Fruit fly (Drosophila melanogaster) whole organism, prepupa: Measurements from ENCODE around the gene CG10660.

Experiments
- Blimp-1 ChIP-seq: fragments of 200-800 bp; sonication (Bioruptor generic); optimal IDR thresholded peaks from 3 replicates; lab custom pipeline; 2017; ENCODE audit warnings: missing biosample characterization, missing genetic modification characterization, mild to moderate bottlenecking, moderate library complexity, missing genetic modification reagents
- CG10631 ChIP-seq: fragments of 200-800 bp; sonication (Bioruptor generic); optimal IDR thresholded peaks from 2 replicates; lab custom pipeline; 2016; ENCODE audit warnings: missing biosample characterization, missing genetic modification characterization
- CG10669 ChIP-seq: fragments of 200-800 bp; sonication (Bioruptor generic); optimal IDR thresholded peaks from 3 replicates; lab custom pipeline; 2018; ENCODE audit warnings: missing biosample characterization, mild to moderate bottlenecking, missing genetic modification characterization, moderate library complexity
- CG11294 ChIP-seq: fragments of 200-800 bp; sonication (Bioruptor generic); IDR thresholded peaks from 2 replicates; pipeline ENCODE4 v1.3.6; 2022; ENCODE audit warnings: missing biosample characterization, missing genetic modification characterization
- CG11902 ChIP-seq: fragments of 200-800 bp; sonication (Bioruptor generic); optimal IDR thresholded peaks from 3 replicates; lab custom pipeline; 2016; ENCODE audit warnings: missing biosample characterization, missing genetic modification characterization
- CG15336 ChIP-seq: fragments of 200-800 bp; sonication (Bioruptor generic); IDR thresholded peaks from 2 replicates; pipeline ENCODE4 v1.3.6; 2022; ENCODE audit warnings: missing biosample characterization, missing genetic modification characterization
- CG1621 ChIP-seq: fragments of 200-800 bp; sonication (Bioruptor generic); optimal IDR thresholded peaks from 3 replicates; lab custom pipeline; 2018; ENCODE audit warnings: missing biosample characterization, mild to moderate bottlenecking, missing genetic modification characterization
- CG16779 ChIP-seq: fragments of 200-800 bp; sonication (Bioruptor generic); optimal IDR thresholded peaks from 3 replicates; lab custom pipeline; 2017; ENCODE audit warnings: missing biosample characterization, mild to moderate bottlenecking, missing genetic modification characterization
- CG3032 ChIP-seq: fragments of 200-800 bp; optimal IDR thresholded peaks from 2 replicates; lab custom pipeline; 2019; ENCODE audit warnings: missing biosample characterization, mild to moderate bottlenecking, missing genetic modification characterization, moderate library complexity
- CG31627 ChIP-seq: fragments of 200-800 bp; sonication (Bioruptor generic); optimal IDR thresholded peaks from 3 replicates; lab custom pipeline; 2016; ENCODE audit warnings: missing biosample characterization, missing genetic modification characterization
- CG34406 ChIP-seq: fragments of 200-800 bp; sonication (Bioruptor generic); optimal IDR thresholded peaks from 3 replicates; lab custom pipeline; 2016; ENCODE audit warnings: missing biosample characterization, missing genetic modification characterization
- CG4318 ChIP-seq: fragments of 200-800 bp; sonication (Bioruptor generic); optimal IDR thresholded peaks from 3 replicates; lab custom pipeline; 2017; ENCODE audit warnings: missing biosample characterization, mild to moderate bottlenecking, missing genetic modification characterization
- CG6276 ChIP-seq: fragments of 200-800 bp; sonication (Bioruptor generic); optimal IDR thresholded peaks from 2 replicates; lab custom pipeline; 2017; ENCODE audit warnings: missing biosample characterization, mild to moderate bottlenecking, missing genetic modification characterization
- CG6792 ChIP-seq: fragments of 200-800 bp; sonication (Bioruptor generic); optimal IDR thresholded peaks from 3 replicates; lab custom pipeline; 2016; ENCODE audit warnings: missing biosample characterization, missing genetic modification characterization
- CG6808 ChIP-seq: fragments of 200-800 bp; sonication (Bioruptor generic); optimal IDR thresholded peaks from 3 replicates; lab custom pipeline; 2017; ENCODE audit warnings: missing biosample characterization, missing genetic modification characterization, mild to moderate bottlenecking, moderate library complexity, missing genetic modification reagents
- CG6854 ChIP-seq: fragments of 200-800 bp; sonication (Bioruptor generic); optimal IDR thresholded peaks from 2 replicates; lab custom pipeline; 2017; ENCODE audit warnings: missing biosample characterization, mild to moderate bottlenecking, missing genetic modification characterization
- CG7368 ChIP-seq: fragments of 200-800 bp; sonication (Bioruptor generic); optimal IDR thresholded peaks from 3 replicates; lab custom pipeline; 2016; ENCODE audit warnings: missing biosample characterization, missing genetic modification characterization
- CG8119 ChIP-seq: fragments of 200-800 bp; sonication (Bioruptor generic); IDR thresholded peaks from 3 replicates; pipeline ENCODE4 v1.3.6; 2022; ENCODE audit warnings: missing biosample characterization, missing genetic modification characterization
- CG8319 ChIP-seq: fragments of 200-800 bp; sonication (Bioruptor generic); optimal IDR thresholded peaks from 3 replicates; lab custom pipeline; 2016; ENCODE audit warnings: missing biosample characterization, missing genetic modification characterization
- CG8632 ChIP-seq: fragments of 200-800 bp; sonication (Bioruptor generic); optimal IDR thresholded peaks from 3 replicates; lab custom pipeline; 2016; ENCODE audit warnings: missing biosample characterization, missing genetic modification characterization
- CG9139 ChIP-seq: fragments of 200-800 bp; sonication (Bioruptor generic); optimal IDR thresholded peaks from 3 replicates; lab custom pipeline; 2017; ENCODE audit warnings: missing biosample characterization, mild to moderate bottlenecking, missing genetic modification characterization
- Eip75B ChIP-seq: fragments of 200-800 bp; sonication (Bioruptor generic); optimal IDR thresholded peaks from 3 replicates; lab custom pipeline; 2016; ENCODE audit warnings: missing biosample characterization, missing genetic modification characterization
- Eip78C ChIP-seq: fragments of 200-800 bp; sonication (Bioruptor generic); peaks from one replicate; lab custom pipeline; 2016; ENCODE audit warnings: missing biosample characterization, missing genetic modification characterization
- Ets21C ChIP-seq: fragments of 200-800 bp; sonication (Bioruptor generic); optimal IDR thresholded peaks from 3 replicates; lab custom pipeline; 2016; ENCODE audit warnings: missing biosample characterization, missing genetic modification characterization
- Ets96B ChIP-seq: fragments of 200-800 bp; optimal IDR thresholded peaks from 2 replicates; lab custom pipeline; 2019; ENCODE audit warnings: missing biosample characterization, mild to moderate bottlenecking, missing genetic modification characterization, moderate library complexity
- Gug ChIP-seq: fragments of 200-800 bp; sonication (Bioruptor generic); IDR thresholded peaks from 2 replicates; pipeline ENCODE4 v1.3.6; 2022; ENCODE audit warnings: missing biosample characterization, missing genetic modification characterization
- Hr39 ChIP-seq: fragments of 200-800 bp; sonication (Bioruptor generic); optimal IDR thresholded peaks from 2 replicates; lab custom pipeline; 2016; ENCODE audit warnings: missing biosample characterization, missing genetic modification characterization
- Met ChIP-seq: fragments of 200-800 bp; sonication (Bioruptor generic); optimal IDR thresholded peaks from 3 replicates; lab custom pipeline; 2016; ENCODE audit warnings: missing biosample characterization, missing genetic modification characterization
- OdsH ChIP-seq: fragments of 200-800 bp; sonication (Bioruptor generic); optimal IDR thresholded peaks from 3 replicates; lab custom pipeline; 2016; ENCODE audit warnings: missing biosample characterization, missing genetic modification characterization
- Sox102F ChIP-seq: fragments of 200-800 bp; sonication (Bioruptor generic); optimal IDR thresholded peaks from 2 replicates; lab custom pipeline; 2016; ENCODE audit warnings: missing biosample characterization, mild to moderate bottlenecking, missing genetic modification characterization
- Sox14 ChIP-seq: fragments of 200-800 bp; sonication (Bioruptor generic); optimal IDR thresholded peaks from 3 replicates; lab custom pipeline; 2016; ENCODE audit warnings: missing biosample characterization, missing genetic modification characterization
- achi ChIP-seq: fragments of 200-800 bp; sonication (Bioruptor generic); optimal IDR thresholded peaks from 3 replicates; lab custom pipeline; 2016; ENCODE audit warnings: missing biosample characterization, missing genetic modification characterization
- acj6 ChIP-seq: fragments of 200-800 bp; sonication (Bioruptor generic); optimal IDR thresholded peaks from 3 replicates; lab custom pipeline; 2016; ENCODE audit warnings: missing biosample characterization, missing genetic modification characterization
- dsx ChIP-seq: fragments of 200-800 bp; optimal IDR thresholded peaks from 3 replicates; lab custom pipeline; 2019; ENCODE audit warnings: missing biosample characterization, mild to moderate bottlenecking, missing genetic modification characterization, moderate library complexity; ENCODE audit not compliant: poor library complexity, severe bottlenecking
- eg ChIP-seq: fragments of 200-800 bp; sonication (Bioruptor generic); IDR thresholded peaks from 3 replicates; pipeline ENCODE4 v1.3.6; 2022; ENCODE audit warnings: missing biosample characterization, missing genetic modification characterization
- esn ChIP-seq: fragments of 200-800 bp; sonication (Bioruptor generic); optimal IDR thresholded peaks from 2 replicates; lab custom pipeline; 2016; ENCODE audit warnings: missing biosample characterization, mild to moderate bottlenecking, missing genetic modification characterization, moderate library complexity
- fd85E ChIP-seq: fragments of 200-800 bp; sonication (Bioruptor generic); optimal IDR thresholded peaks from 3 replicates; lab custom pipeline; 2016; ENCODE audit warnings: missing biosample characterization, missing genetic modification characterization
- fkh ChIP-seq: fragments of 200-800 bp; sonication (Bioruptor generic); optimal IDR thresholded peaks from 3 replicates; lab custom pipeline; 2017; ENCODE audit warnings: missing biosample characterization, mild to moderate bottlenecking, missing genetic modification characterization, moderate library complexity
- lz ChIP-seq: fragments of 200-800 bp; sonication (Bioruptor generic); optimal IDR thresholded peaks from 3 replicates; lab custom pipeline; 2016; ENCODE audit warnings: missing biosample characterization, missing genetic modification characterization
- net ChIP-seq: fragments of 200-800 bp; sonication (Bioruptor generic); optimal IDR thresholded peaks from 3 replicates; lab custom pipeline; 2016; ENCODE audit warnings: missing biosample characterization, missing genetic modification characterization
- salr ChIP-seq, 2 experiments: fragments of 200-800 bp; sonication (Bioruptor generic); optimal IDR thresholded peaks; 3 replicates each; lab custom pipeline; 2016 to 2018; ENCODE audit warnings: missing biosample characterization in 2 of 2, missing genetic modification characterization in 2 of 2, mild to moderate bottlenecking in 1 of 2
- svp ChIP-seq: fragments of 200-800 bp; sonication (Bioruptor generic); peaks from one replicate; lab custom pipeline; 2016; ENCODE audit warnings: missing biosample characterization, missing genetic modification characterization
- vri ChIP-seq: fragments of 200-800 bp; sonication (Bioruptor generic); optimal IDR thresholded peaks from 3 replicates; lab custom pipeline; 2016; ENCODE audit warnings: missing biosample characterization, mild to moderate bottlenecking, missing genetic modification characterization

The CG10660 gene

DNA sequence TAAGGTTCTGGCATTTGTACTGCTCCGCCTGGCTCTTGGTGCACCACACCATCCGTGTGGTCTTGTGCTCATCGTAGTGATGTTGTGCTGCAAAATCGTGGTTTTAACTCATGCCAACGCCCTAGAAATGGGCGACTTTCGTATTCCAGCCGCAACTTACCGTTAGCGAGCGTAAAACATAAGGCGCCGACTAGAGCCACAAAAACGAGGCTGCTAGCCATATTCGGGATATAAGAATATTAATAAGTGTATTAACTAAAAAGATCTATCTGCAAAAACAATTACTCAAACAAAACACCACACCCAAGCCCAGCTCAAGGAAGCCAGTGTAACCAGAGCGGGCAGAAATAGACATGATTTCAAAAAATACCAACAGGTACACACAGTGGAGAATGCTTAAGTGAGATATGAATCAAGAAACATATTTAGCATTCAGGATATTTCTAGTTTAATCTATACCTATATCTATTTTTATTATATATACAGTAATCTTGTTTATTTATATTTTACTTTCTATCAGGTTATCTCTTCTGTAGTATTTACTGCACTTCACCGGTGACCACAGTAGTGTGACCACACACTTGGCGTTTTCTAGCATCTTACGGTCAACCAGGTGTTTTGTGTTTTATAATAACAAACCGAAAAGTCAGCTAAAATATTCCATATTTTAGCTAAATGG is 43.1 kb upstream of the CG10660 start, which contains the start of the genes Tsf2 and CG34242 (continued):
- TF ChIP-seq eg (GFP tag; lab: Robert Waterston, UW) (peak; percentile 95), CG10631 (GFP tag; lab: Kevin White, UChicago) (peak; percentile 79), salr (GFP tag; optimal IDR thresholded peaks at IDR 0.05; lab: Kevin White, UChicago) (no peak), Eip78C (GFP tag; lab: Kevin White, UChicago) (peak; percentile 89), Sox14 (no peak), CG7368 (GFP tag; lab: Kevin White, UChicago) (peak; percentile 37), CG8319 (GFP tag; lab: Kevin White, UChicago) (peak; percentile 81), Hr39 (GFP tag; lab: Kevin White, UChicago) (no peak), Ets96B (tag; lab: Kevin White, UChicago) (peak; percentile 81), svp (no peak), CG1621 (peak; percentile 42), CG31627 (GFP tag; lab: Kevin White, UChicago) (no peak), Ets21C (no peak), CG3032 (tag; lab: Kevin White, UChicago) (peak; percentile 87), CG6276 (GFP tag; lab: Kevin White, UChicago) (no peak), CG6808 (GFP tag; lab: Kevin White, UChicago) (no peak), CG8632 (GFP tag; lab: Kevin White, UChicago) (no peak), net (no peak), CG6792 (GFP tag; lab: Kevin White, UChicago) (peak; percentile 58), CG34406 (no peak), CG10669 (no peak), Eip75B (no peak), fd85E (GFP tag; lab: Kevin White, UChicago) (no peak)

DNA sequence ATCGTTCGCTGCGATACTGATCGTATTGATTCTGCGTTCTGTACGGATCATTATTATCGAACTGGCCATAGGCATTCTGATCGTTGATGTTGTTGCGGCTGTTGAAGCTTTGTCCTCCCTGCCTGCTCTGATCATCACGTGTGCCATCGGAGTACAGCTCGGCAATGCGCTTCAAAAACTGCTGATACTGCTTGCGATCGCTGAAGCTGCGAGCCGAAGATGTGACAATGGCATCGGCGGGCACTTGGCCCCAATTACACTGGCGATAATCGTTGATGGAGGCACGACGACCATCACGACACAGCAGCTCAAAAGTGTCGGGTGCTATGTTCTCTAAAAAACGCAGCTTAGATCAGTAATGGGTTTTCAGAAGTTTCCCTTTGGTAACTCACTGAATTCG is 41.7 kb upstream of the CG10660 start:
- TF ChIP-seq Eip78C (GFP tag; lab: Kevin White, UChicago): no peak
- peak; percentile 92 for TF ChIP-seq svp
- no peak for TF ChIP-seq achi (GFP tag; lab: Kevin White, UChicago)

DNA sequence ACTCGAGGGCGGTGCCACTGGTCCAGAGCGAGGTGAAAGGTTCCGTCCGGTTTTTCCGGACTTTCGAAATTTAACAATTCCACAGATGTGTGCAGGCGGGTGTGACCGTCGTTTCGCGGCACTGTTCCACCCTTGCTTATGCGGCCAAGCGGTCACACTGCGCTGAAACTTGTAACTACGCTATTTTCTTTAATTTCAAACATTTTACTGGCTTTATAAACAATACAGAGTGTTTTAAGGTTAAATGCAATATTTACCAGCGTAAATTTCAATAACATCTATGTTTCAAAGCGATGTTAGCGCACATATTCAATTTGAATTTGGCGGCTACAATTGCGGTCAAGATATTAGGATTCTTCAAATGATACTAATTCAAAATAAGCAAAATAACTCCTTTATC is 39.6 kb upstream of the CG10660 start, which contains the start of gene nst:
TSS of gene nst (minus strand) at position 128 of the 400 bp plus-strand sequence.
- TF ChIP-seq acj6 (GFP tag; lab: Kevin White, UChicago) (peak; percentile 2), Eip78C (GFP tag; lab: Kevin White, UChicago) (peak; percentile 48), CG16779 (no peak), svp (peak; percentile 87), CG1621 (peak; percentile 90), CG3032 (tag; lab: Kevin White, UChicago) (no peak), Met (GFP tag; lab: Kevin White, UChicago) (peak; percentile 18), lz (GFP tag; lab: Kevin White, UChicago) (peak; percentile 7), OdsH (GFP tag; lab: Kevin White, UChicago) (peak; percentile 3), esn (GFP tag; lab: Kevin White, UChicago) (peak; percentile 24), CG10669 (no peak), CG6792 (GFP tag; lab: Kevin White, UChicago) (no peak)

DNA sequence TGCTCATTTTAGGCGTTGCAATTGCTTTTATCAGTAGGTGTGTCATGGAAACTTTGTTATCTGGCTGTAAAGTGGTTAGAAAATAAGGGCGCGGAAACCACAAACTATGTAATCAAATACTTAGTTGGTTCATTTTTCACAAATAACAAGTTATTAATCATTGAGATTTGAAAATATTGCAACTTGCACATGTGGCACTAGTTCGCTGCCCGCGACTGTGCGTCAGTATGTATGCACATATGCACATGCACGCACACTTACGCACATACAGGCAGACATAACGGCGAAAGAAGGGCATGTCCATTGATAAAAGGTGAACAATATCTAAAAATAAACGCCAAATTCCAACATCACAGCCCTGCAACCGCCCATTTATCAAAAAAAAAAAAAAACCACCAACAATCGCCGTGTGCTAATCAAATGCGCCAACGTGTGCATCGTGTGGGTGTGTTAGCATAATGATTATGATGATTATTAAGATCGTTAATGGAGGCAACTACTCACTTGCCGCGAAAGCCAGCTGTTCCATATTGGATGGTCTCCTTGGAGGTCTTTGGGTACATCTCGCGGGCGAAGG is 39.0 kb upstream of the CG10660 start:
- TF ChIP-seq achi (GFP tag; lab: Kevin White, UChicago): peak; percentile 55
- TF ChIP-seq CG9139 (GFP tag; lab: Kevin White, UChicago): no peak
- peak; percentile 44 for TF ChIP-seq CG10631 (GFP tag; lab: Kevin White, UChicago)
- TF ChIP-seq CG1621: no peak
- peak; percentile 71 for TF ChIP-seq net
- peak; percentile 21 for TF ChIP-seq CG8319 (GFP tag; lab: Kevin White, UChicago)
- peak; percentile 74 for TF ChIP-seq Hr39 (GFP tag; lab: Kevin White, UChicago)
- no peak for TF ChIP-seq fkh (GFP tag; lab: Kevin White, UChicago)
- peak; percentile 60 for TF ChIP-seq Ets21C
- peak; percentile 86 for TF ChIP-seq eg (GFP tag; lab: Robert Waterston, UW)
- TF ChIP-seq Eip78C (GFP tag; lab: Kevin White, UChicago): peak; percentile 94
- peak; percentile 51 for TF ChIP-seq Gug
- TF ChIP-seq CG11294 (GFP tag; lab: Robert Waterston, UW): peak; percentile 64
- TF ChIP-seq CG15336: peak; percentile 60
- TF ChIP-seq CG6854 (GFP tag; lab: Kevin White, UChicago): peak; percentile 9
- TF ChIP-seq svp: no peak
- TF ChIP-seq Sox102F (GFP tag; lab: Kevin White, UChicago): no peak
- TF ChIP-seq dsx: peak; percentile 60
- TF ChIP-seq CG8119 (GFP tag; lab: Robert Waterston, UW): peak; percentile 71; the same call in 2 of the 3 replicates
- TF ChIP-seq CG11902 (GFP tag; lab: Kevin White, UChicago): peak; percentile 18
- TF ChIP-seq CG6792 (GFP tag; lab: Kevin White, UChicago): peak; percentile 63
- no peak for TF ChIP-seq CG4318 (GFP tag; lab: Kevin White, UChicago)
- peak; percentile 71 for TF ChIP-seq vri (GFP tag; lab: Kevin White, UChicago)
- peak; percentile 50 for TF ChIP-seq Eip75B
- TF ChIP-seq Blimp-1 (GFP tag; lab: Kevin White, UChicago): no peak
